Fruit fly (Drosophila melanogaster) ovary, adult (tissue): Measurements from ENCODE around the gene sisA.

Experiments
- CG17801 ChIP-seq: fragments of 200-800 bp; optimal IDR thresholded peaks from 2 replicates; lab custom pipeline; 2019; ENCODE audit warnings: missing biosample characterization, mild to moderate bottlenecking, missing genetic modification characterization, moderate library complexity; ENCODE audit not compliant: partially characterized antibody

Gene sisA

DNA sequence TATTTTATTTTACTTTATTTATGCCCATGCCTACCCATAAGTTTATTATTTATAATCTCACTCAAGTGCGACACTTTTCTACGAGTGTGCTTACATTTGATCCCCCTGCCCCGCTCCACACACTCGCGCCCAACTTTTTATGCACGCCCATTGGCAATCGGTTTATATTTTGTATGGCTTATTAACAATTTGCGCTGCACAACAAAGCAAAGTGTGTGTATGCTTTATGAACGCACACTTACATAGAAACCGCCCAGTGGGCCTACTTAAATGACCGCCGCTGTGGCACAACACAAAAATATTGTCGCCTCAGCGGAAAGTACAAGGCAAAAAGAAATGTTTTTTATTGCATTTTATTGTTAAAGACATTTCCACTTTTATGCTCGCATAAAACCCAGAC is 38.6 kb downstream of the sisA start:
- TF ChIP-seq CG17801 (GFP tag; lab: Kevin White, UChicago) = no peak
